Worm (Caenorhabditis elegans): ENCODE measurements around the gene R148.7.

DNA sequence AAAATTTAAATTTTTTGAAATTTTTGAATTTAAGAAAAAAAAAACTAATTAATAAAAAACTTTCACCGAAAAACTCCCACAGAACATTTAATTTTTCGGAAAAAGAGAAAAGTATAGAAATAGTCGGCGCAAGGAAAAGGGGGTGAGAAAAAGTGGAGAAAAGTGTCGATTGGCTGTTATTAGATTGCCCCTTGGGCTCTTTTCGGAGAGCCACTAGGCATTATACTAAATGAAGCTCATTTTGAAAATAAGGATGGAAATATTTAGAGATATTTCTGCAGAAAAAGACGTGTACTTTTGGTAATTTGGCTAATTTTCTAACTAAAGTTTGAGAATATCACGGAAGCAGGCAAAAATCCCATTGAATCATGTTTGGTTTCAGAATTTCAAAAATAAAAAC lies 25.9 kb upstream of the R148.7 start:
- no peak for TF ChIP-seq madf-8 (GFP tag; conservative IDR thresholded peaks at IDR 0.05)
- no peak for TF ChIP-seq Y95B8A.8 (GFP tag; IDR thresholded peaks at IDR 0.05)
- TF ChIP-seq zfh-2 (GFP tag; conservative IDR thresholded peaks at IDR 0.05), result no peak
- no peak for TF ChIP-seq unc-62 (GFP tag; optimal IDR thresholded peaks at IDR 0.05)
- TF ChIP-seq dpl-1 (GFP tag; optimal IDR thresholded peaks at IDR 0.05), result no peak
- no peak for TF ChIP-seq unc-130 (GFP tag; optimal IDR thresholded peaks at IDR 0.05)
- TF ChIP-seq snpc-1.1 (tag; optimal IDR thresholded peaks at IDR 0.05; ENCODE audit: insufficient read depth), result no peak
- no peak for TF ChIP-seq ZK185.1 (tag; optimal IDR thresholded peaks at IDR 0.05; ENCODE audit: poor library complexity, severe bottlenecking)
- no peak for TF ChIP-seq lin-54 (GFP tag; optimal IDR thresholded peaks at IDR 0.05)
- TF ChIP-seq B0261.1 (tag; optimal IDR thresholded peaks at IDR 0.05), result no peak
- TF ChIP-seq fkh-3 (tag; optimal IDR thresholded peaks at IDR 0.05), result no peak
- TF ChIP-seq attf-3 (GFP tag; conservative IDR thresholded peaks at IDR 0.05), result no peak
- TF ChIP-seq F57C9.4 (tag; optimal IDR thresholded peaks at IDR 0.05), result no peak
- TF ChIP-seq Y53F4B.3 (GFP tag; IDR thresholded peaks at IDR 0.05), result no peak
